Fruit fly (Drosophila melanogaster) whole organism, wandering third instar larva: Measurements from ENCODE around the gene CG15370.

ENCODE experiments used
- Abd-B ChIP-seq: fragments of >200 bp; optimal IDR thresholded peaks from 2 replicates; lab custom pipeline; 2017; ENCODE audit warnings: missing biosample characterization, missing genetic modification characterization
- Dfd ChIP-seq: fragments of >200 bp; optimal IDR thresholded peaks from 2 replicates; lab custom pipeline; 2017; ENCODE audit warnings: missing biosample characterization, missing genetic modification characterization
- GATAd ChIP-seq: sonication (Bioruptor generic); optimal IDR thresholded peaks from 2 replicates; lab custom pipeline; 2016; ENCODE audit warnings: missing biosample characterization, missing genetic modification characterization
- Mio ChIP-seq: sonication (Bioruptor generic); optimal IDR thresholded peaks from 2 replicates; lab custom pipeline; 2016; ENCODE audit warnings: missing biosample characterization, missing genetic modification characterization
- N ChIP-seq: fragments of >200 bp; optimal IDR thresholded peaks from 2 replicates; lab custom pipeline; 2018; ENCODE audit warnings: missing biosample characterization, missing external identifiers, missing genetic modification characterization
- Rel ChIP-seq, 2 experiments: fragments of 200-800 bp; sonication (Bioruptor generic) in 1 of 2; optimal IDR thresholded peaks; 2 replicates in 1 of 2; 3 replicates in 1 of 2; lab custom pipeline; 2016 to 2019; ENCODE audit warnings: mild to moderate bottlenecking in 2 of 2, missing biosample characterization in 2 of 2, missing genetic modification characterization in 2 of 2, moderate library complexity in 1 of 2
- Vsx2 ChIP-seq: fragments of 200-300, 225-300 bp; sonication (Bioruptor generic); optimal IDR thresholded peaks from 2 replicates; lab custom pipeline; 2018; ENCODE audit warnings: missing biosample characterization, missing genetic modification characterization; ENCODE audit not compliant: partially characterized antibody
- br ChIP-seq: fragments of 200-800 bp; sonication (Bioruptor generic); optimal IDR thresholded peaks from 2 replicates; lab custom pipeline; 2016; ENCODE audit warnings: missing biosample characterization, missing genetic modification characterization
- fru ChIP-seq: fragments of 200-800 bp; sonication (Bioruptor generic); optimal IDR thresholded peaks from 3 replicates; lab custom pipeline; 2016; ENCODE audit warnings: missing biosample characterization, mild to moderate bottlenecking, missing genetic modification characterization
- jim ChIP-seq: fragments of 175-275, 200-325 bp; sonication (Bioruptor generic); optimal IDR thresholded peaks from 2 replicates; lab custom pipeline; 2016; ENCODE audit warnings: missing biosample characterization, mild to moderate bottlenecking, missing genetic modification characterization
- pan ChIP-seq: fragments of >200 bp; optimal IDR thresholded peaks from 2 replicates; lab custom pipeline; 2017

dm6 chrX:9223182-9223581 is 2.1 kb upstream of the CG15370 start, which contains the start of gene t:
- TF ChIP-seq Mio (GFP tag; lab: Kevin White, UChicago) = no peak
- no peak for TF ChIP-seq N
- TF ChIP-seq pan = no peak
- TF ChIP-seq Vsx2 (GFP tag; lab: Kevin White, UChicago) = no peak
- TF ChIP-seq Rel (GFP tag; optimal IDR thresholded peaks at IDR 0.05; lab: Kevin White, UChicago) = no peak
- no peak for TF ChIP-seq Rel (tag; optimal IDR thresholded peaks at IDR 0.05; lab: Kevin White, UChicago)
- TF ChIP-seq jim = no peak
- no peak for TF ChIP-seq Dfd (GFP tag; lab: Kevin White, UChicago)
- no peak for TF ChIP-seq Abd-B (GFP tag; lab: Kevin White, UChicago)
- no peak for TF ChIP-seq fru (GFP tag; lab: Kevin White, UChicago)
- TF ChIP-seq br (GFP tag; lab: Kevin White, UChicago) = no peak
- TF ChIP-seq GATAd (GFP tag; lab: Kevin White, UChicago) = no peak
